Fruit fly (Drosophila melanogaster) whole organism, embryonic: ENCODE measurements around the gene uncNacbeta.

ENCODE experiments used
- CG10565 ChIP-seq: fragments of 200-800 bp; sonication (Bioruptor generic); optimal IDR thresholded peaks from 3 replicates; lab custom pipeline; 2016; ENCODE audit warnings: missing biosample characterization, mild to moderate bottlenecking, missing genetic modification characterization
- CG12236 ChIP-seq: fragments of 200-800 bp; sonication (Bioruptor generic); optimal IDR thresholded peaks from 2 replicates; lab custom pipeline; 2016; ENCODE audit warnings: missing biosample characterization, missing genetic modification characterization
- CG1233 ChIP-seq: fragments of 200-800 bp; sonication (Bioruptor generic); optimal IDR thresholded peaks from 4 replicates; lab custom pipeline; 2018; ENCODE audit warnings: missing biosample characterization, mild to moderate bottlenecking, missing genetic modification characterization
- CG13123 ChIP-seq: fragments of 200-800 bp; sonication (Bioruptor generic); optimal IDR thresholded peaks from 2 replicates; lab custom pipeline; 2016; ENCODE audit warnings: missing biosample characterization, missing genetic modification characterization
- CG13624 ChIP-seq: fragments of 200-800 bp; sonication (Bioruptor generic); optimal IDR thresholded peaks from 2 replicates; lab custom pipeline; 2016; ENCODE audit warnings: missing biosample characterization, missing genetic modification characterization
- CG15479 ChIP-seq: fragments of 200-800 bp; sonication (Bioruptor generic); optimal IDR thresholded peaks from 3 replicates; lab custom pipeline; 2019; ENCODE audit warnings: missing biosample characterization, mild to moderate bottlenecking, missing genetic modification characterization, moderate library complexity
- CG1602 ChIP-seq: fragments of 200-800 bp; sonication (Bioruptor generic); optimal IDR thresholded peaks from 3 replicates; lab custom pipeline; 2016; ENCODE audit warnings: missing biosample characterization, missing genetic modification characterization
- CG1647 ChIP-seq: fragments of 200-800 bp; sonication (Bioruptor generic); optimal IDR thresholded peaks from 3 replicates; lab custom pipeline; 2016; ENCODE audit warnings: missing biosample characterization, missing genetic modification characterization
- CG17568 ChIP-seq: fragments of 200-800 bp; sonication (Bioruptor generic); optimal IDR thresholded peaks from 2 replicates; lab custom pipeline; 2018; ENCODE audit warnings: missing biosample characterization, mild to moderate bottlenecking, missing genetic modification characterization, moderate library complexity
- CG2120 ChIP-seq: fragments of 200-800 bp; sonication (Bioruptor generic); optimal IDR thresholded peaks from 3 replicates; lab custom pipeline; 2016; ENCODE audit warnings: missing biosample characterization, missing genetic modification characterization
- CG3065 ChIP-seq: fragments of 200-800 bp; sonication (Bioruptor generic); optimal IDR thresholded peaks from 2 replicates; lab custom pipeline; 2016; ENCODE audit warnings: missing biosample characterization, missing genetic modification characterization
- CG33213 ChIP-seq: fragments of 200-800 bp; sonication (Bioruptor generic); optimal IDR thresholded peaks from 3 replicates; lab custom pipeline; 2016; ENCODE audit warnings: missing biosample characterization, missing genetic modification characterization
- CG3407 ChIP-seq: fragments of 200-800 bp; sonication (Bioruptor generic); optimal IDR thresholded peaks from 2 replicates; lab custom pipeline; 2018; ENCODE audit warnings: missing biosample characterization, mild to moderate bottlenecking, missing genetic modification characterization
- CG4282 ChIP-seq: fragments of 200-800 bp; sonication (Bioruptor generic); optimal IDR thresholded peaks from 2 replicates; lab custom pipeline; 2016; ENCODE audit warnings: missing biosample characterization, missing genetic modification characterization
- CG4424 ChIP-seq: fragments of 200-800 bp; sonication (Bioruptor generic); optimal IDR thresholded peaks from 3 replicates; lab custom pipeline; 2016; ENCODE audit warnings: missing biosample characterization, missing genetic modification characterization
- CG6765 ChIP-seq: fragments of 200-800 bp; sonication (Bioruptor generic); optimal IDR thresholded peaks from 3 replicates; lab custom pipeline; 2017; ENCODE audit warnings: missing biosample characterization, mild to moderate bottlenecking, missing genetic modification characterization
- CG7839 ChIP-seq: fragments of 200-800 bp; sonication (Bioruptor generic); optimal IDR thresholded peaks from 3 replicates; lab custom pipeline; 2018; ENCODE audit warnings: missing biosample characterization, mild to moderate bottlenecking, missing genetic modification characterization, moderate library complexity
- CG9437 ChIP-seq: fragments of 200-800 bp; sonication (Bioruptor generic); optimal IDR thresholded peaks from 2 replicates; lab custom pipeline; 2018; ENCODE audit warnings: missing biosample characterization, mild to moderate bottlenecking, missing genetic modification characterization
- CG9609 ChIP-seq: fragments of 200-800 bp; sonication (Bioruptor generic); optimal IDR thresholded peaks from 3 replicates; lab custom pipeline; 2016; ENCODE audit warnings: missing biosample characterization, missing genetic modification characterization
- Dbx ChIP-seq: fragments of 200-800 bp; sonication (Bioruptor generic); IDR thresholded peaks from 3 replicates; pipeline ENCODE4 v1.3.6; 2022; ENCODE audit warnings: missing biosample characterization, missing genetic modification characterization
- Deaf1 ChIP-seq: fragments of 200-800 bp; optimal IDR thresholded peaks from 3 replicates; lab custom pipeline; 2019; ENCODE audit warnings: missing biosample characterization, mild to moderate bottlenecking, missing genetic modification characterization, moderate library complexity
- Hey ChIP-seq: fragments of 200-800 bp; sonication (Bioruptor generic); optimal IDR thresholded peaks from 3 replicates; lab custom pipeline; 2018; ENCODE audit warnings: missing biosample characterization, mild to moderate bottlenecking, missing genetic modification characterization
- Lhr ChIP-seq: fragments of 200-800 bp; sonication (Bioruptor generic); optimal IDR thresholded peaks from 3 replicates; lab custom pipeline; 2017; ENCODE audit warnings: mild to moderate bottlenecking, missing biosample characterization, missing genetic modification reagents, missing genetic modification characterization
- Nf-YB ChIP-seq: fragments of 200-800 bp; sonication (Bioruptor generic); optimal IDR thresholded peaks from 3 replicates; lab custom pipeline; 2019; ENCODE audit warnings: missing biosample characterization, mild to moderate bottlenecking, missing genetic modification characterization, moderate library complexity
- Poxn ChIP-seq: fragments of 200-800 bp; sonication (Bioruptor generic); IDR thresholded peaks from 2 replicates; pipeline ENCODE4 v1.3.6; 2022; ENCODE audit warnings: missing biosample characterization, missing genetic modification characterization
- Spps ChIP-seq: fragments of 200-800 bp; sonication (Bioruptor generic); optimal IDR thresholded peaks from 2 replicates; lab custom pipeline; 2018; ENCODE audit warnings: missing biosample characterization, mild to moderate bottlenecking, missing genetic modification characterization
- Sry-β ChIP-seq: fragments of 200-800 bp; sonication (Bioruptor generic); optimal IDR thresholded peaks from 2 replicates; lab custom pipeline; 2018; ENCODE audit warnings: missing biosample characterization, mild to moderate bottlenecking, missing genetic modification characterization, moderate library complexity
- Stat92E ChIP-seq, 3 experiments: fragments of >200 bp in 2 of 3; fragments of 200-800 bp in 1 of 3; sonication (Bioruptor generic) in 1 of 3; optimal IDR thresholded peaks; 2 replicates each; lab custom pipeline; 2017 to 2019; ENCODE audit warnings: missing biosample characterization in 3 of 3, missing genetic modification characterization in 3 of 3, mild to moderate bottlenecking in 1 of 3, moderate library complexity in 1 of 3
- ab ChIP-seq: fragments of 200-800 bp; sonication (Bioruptor generic); optimal IDR thresholded peaks from 2 replicates; lab custom pipeline; 2016; ENCODE audit warnings: missing biosample characterization, missing genetic modification characterization
- abd-A ChIP-seq: fragments of 200-800 bp; sonication (Bioruptor generic); optimal IDR thresholded peaks from 3 replicates; lab custom pipeline; 2019; ENCODE audit warnings: missing biosample characterization, mild to moderate bottlenecking, missing genetic modification characterization, moderate library complexity
- aop ChIP-seq: fragments of 200-800 bp; sonication (Bioruptor generic); IDR thresholded peaks from 2 replicates; pipeline ENCODE4 v1.3.6; 2022; ENCODE audit warnings: missing biosample characterization, missing genetic modification characterization
- ash1 ChIP-seq: fragments of 200-800 bp; sonication (Bioruptor generic); optimal IDR thresholded peaks from 2 replicates; lab custom pipeline; 2018; ENCODE audit warnings: missing biosample characterization, mild to moderate bottlenecking, missing genetic modification characterization
- bowl ChIP-seq: fragments of 200-800 bp; sonication (Bioruptor generic); IDR thresholded peaks from 2 replicates; pipeline ENCODE4 v1.3.6; 2022; ENCODE audit warnings: missing biosample characterization, missing genetic modification characterization
- cas ChIP-seq: fragments of 200-800 bp; sonication (Bioruptor generic); IDR thresholded peaks from 2 replicates; pipeline ENCODE4 v1.3.6; 2022; ENCODE audit warnings: missing biosample characterization, missing genetic modification characterization
- caup ChIP-seq: fragments of 200-800 bp; sonication (Bioruptor generic); optimal IDR thresholded peaks from 3 replicates; lab custom pipeline; 2017; ENCODE audit warnings: missing biosample characterization, mild to moderate bottlenecking, missing genetic modification characterization, moderate library complexity; ENCODE audit not compliant: severe bottlenecking
- dati ChIP-seq: fragments of 200-800 bp; sonication (Bioruptor generic); IDR thresholded peaks from 2 replicates; pipeline ENCODE4 v1.3.6; 2022; ENCODE audit warnings: missing biosample characterization, missing genetic modification characterization
- dimm ChIP-seq: fragments of 200-800 bp; sonication (Bioruptor generic); IDR thresholded peaks from 2 replicates; pipeline ENCODE4 v1.3.6; 2022; ENCODE audit warnings: missing biosample characterization, missing genetic modification characterization
- dmrt99B ChIP-seq: fragments of 200-800 bp; sonication (Bioruptor generic); optimal IDR thresholded peaks from 2 replicates; lab custom pipeline; 2018; ENCODE audit warnings: missing biosample characterization, mild to moderate bottlenecking, missing genetic modification characterization, moderate library complexity
- dpn ChIP-seq, 2 experiments: fragments of 200-800 bp; sonication (Bioruptor generic); optimal IDR thresholded peaks; 3 replicates each; lab custom pipeline; 2016; ENCODE audit warnings: missing biosample characterization in 2 of 2, missing genetic modification characterization in 2 of 2
- emc ChIP-seq: fragments of 200-800 bp; sonication (Bioruptor generic); optimal IDR thresholded peaks from 2 replicates; lab custom pipeline; 2016; ENCODE audit warnings: missing biosample characterization, missing genetic modification characterization
- gro ChIP-seq: fragments of 200-800 bp; sonication (Bioruptor generic); optimal IDR thresholded peaks from 2 replicates; lab custom pipeline; 2016; ENCODE audit warnings: missing biosample characterization, missing genetic modification characterization
- gt ChIP-seq: fragments of 200-800 bp; sonication (Bioruptor generic); IDR thresholded peaks from 2 replicates; pipeline ENCODE4 v1.3.6; 2022; ENCODE audit warnings: missing biosample characterization, missing genetic modification characterization
- oc ChIP-seq: fragments of 200-800 bp; sonication (Bioruptor generic); optimal IDR thresholded peaks from 2 replicates; lab custom pipeline; 2018; ENCODE audit warnings: missing biosample characterization, mild to moderate bottlenecking, missing genetic modification characterization, moderate library complexity
- repo ChIP-seq: fragments of 200-800 bp; sonication (Bioruptor generic); optimal IDR thresholded peaks from 2 replicates; lab custom pipeline; 2016; ENCODE audit warnings: missing biosample characterization, missing genetic modification characterization
- seq ChIP-seq: fragments of 200-800 bp; sonication (Bioruptor generic); IDR thresholded peaks from 2 replicates; pipeline ENCODE4 v1.3.6; 2022; ENCODE audit warnings: missing biosample characterization, missing genetic modification characterization
- ssp ChIP-seq: fragments of 200-800 bp; sonication (Bioruptor generic); IDR thresholded peaks from 2 replicates; pipeline ENCODE4 v1.3.6; 2022; ENCODE audit warnings: missing biosample characterization, missing genetic modification characterization
- stc ChIP-seq: fragments of 200-800 bp; sonication (Bioruptor generic); IDR thresholded peaks from 2 replicates; pipeline ENCODE4 v1.3.6; 2022; ENCODE audit warnings: missing biosample characterization, missing genetic modification characterization
- tna ChIP-seq: fragments of 200-800 bp; sonication (Bioruptor generic); IDR thresholded peaks from 2 replicates; pipeline ENCODE4 v1.3.6; 2022; ENCODE audit warnings: missing biosample characterization, missing genetic modification characterization; ENCODE audit not compliant: partially characterized antibody
- ttk ChIP-seq: fragments of 200-800 bp; sonication (Bioruptor generic); IDR thresholded peaks from 2 replicates; pipeline ENCODE4 v2.1.2; 2022; ENCODE audit warnings: missing biosample characterization, missing genetic modification characterization
- wor ChIP-seq: fragments of 200-800 bp; sonication (Bioruptor generic); IDR thresholded peaks from 2 replicates; pipeline ENCODE4 v1.3.6; 2022; ENCODE audit warnings: missing biosample characterization, missing genetic modification characterization
- zen ChIP-seq: fragments of 200-800 bp; sonication (Bioruptor generic); optimal IDR thresholded peaks from 3 replicates; lab custom pipeline; 2018; ENCODE audit warnings: missing biosample characterization, mild to moderate bottlenecking, missing genetic modification characterization, moderate library complexity
- zfh2 ChIP-seq: fragments of 200-800 bp; sonication (Bioruptor generic); optimal IDR thresholded peaks from 2 replicates; lab custom pipeline; 2016; ENCODE audit warnings: missing biosample characterization, missing genetic modification characterization

The uncNacbeta gene

DNA sequence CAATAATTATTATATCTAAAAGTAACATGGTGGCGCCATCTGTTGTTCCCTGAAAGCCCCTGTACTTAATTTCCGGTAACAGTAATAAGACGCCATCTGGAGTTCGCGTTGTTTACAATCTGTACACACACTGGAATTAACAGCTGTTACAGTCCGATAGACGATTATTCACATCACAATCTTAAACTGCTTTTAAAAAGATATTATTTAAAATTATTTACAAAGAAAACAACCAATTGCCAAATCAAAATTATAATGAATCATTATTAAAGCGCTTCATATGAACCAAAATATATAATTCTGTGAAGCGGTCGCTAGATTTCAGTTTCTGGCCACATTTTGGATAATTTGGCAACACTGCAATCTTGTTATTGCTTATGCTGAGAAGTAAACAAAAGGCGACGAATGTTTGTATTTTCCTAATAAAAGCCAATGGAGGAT lies 38.8 kb upstream of the uncNacbeta start, which contains the start of gene CG13689 (continued):
- TF ChIP-seq CG9437 (GFP tag; lab: Kevin White, UChicago) = no peak
- peak; percentile 2 to 67 for TF ChIP-seq dpn (GFP tag; optimal IDR thresholded peaks at IDR 0.05; lab: Kevin White, UChicago)
- no peak for TF ChIP-seq bowl (GFP tag; lab: Robert Waterston, UW)
- TF ChIP-seq Sry-β (GFP tag; lab: Kevin White, UChicago) = no peak
- no peak for TF ChIP-seq dmrt99B (tag; lab: Kevin White, UChicago)
- TF ChIP-seq Poxn (GFP tag; lab: Robert Waterston, UW) = no peak
- TF ChIP-seq oc = no peak
- no peak for TF ChIP-seq dati
- no peak for TF ChIP-seq wor
- TF ChIP-seq CG15479 (GFP tag; lab: Kevin White, UChicago) = no peak
- peak in 1 of 3 experiments; percentile 67 for TF ChIP-seq Stat92E (GFP tag; optimal IDR thresholded peaks at IDR 0.05; lab: Kevin White, UChicago)
- TF ChIP-seq CG3065 = no peak
- TF ChIP-seq zfh2 (GFP tag; lab: Kevin White, UChicago) = no peak
- TF ChIP-seq aop (GFP tag; lab: Robert Waterston, UW) = no peak
- TF ChIP-seq CG17568 = no peak
- TF ChIP-seq tna = no peak
- no peak for TF ChIP-seq CG4282 (GFP tag; lab: Kevin White, UChicago)
- no peak for TF ChIP-seq CG13624 (GFP tag; lab: Kevin White, UChicago)
- peak; percentile 47; the same call in 1 of the 2 replicates for TF ChIP-seq ttk (GFP tag; lab: Robert Waterston, UW)
- TF ChIP-seq cas (GFP tag; lab: Robert Waterston, UW) = no peak
- no peak for TF ChIP-seq CG6765 (GFP tag; lab: Kevin White, UChicago)
- no peak for TF ChIP-seq gt (GFP tag; lab: Robert Waterston, UW)
- TF ChIP-seq gro (GFP tag; lab: Kevin White, UChicago) = no peak
- peak; percentile 61 for TF ChIP-seq CG7839 (tag; lab: Kevin White, UChicago)
- peak; percentile 22 for TF ChIP-seq zen (tag; lab: Kevin White, UChicago)
- TF ChIP-seq Lhr (GFP tag; lab: Kevin White, UChicago) = peak; percentile 78
- no peak for TF ChIP-seq repo
- TF ChIP-seq ash1 = no peak
- peak; percentile 32 for TF ChIP-seq caup (GFP tag; lab: Kevin White, UChicago)
- TF ChIP-seq CG1647 (GFP tag; lab: Kevin White, UChicago) = peak; percentile 9
- TF ChIP-seq CG9609 (GFP tag; lab: Kevin White, UChicago) = no peak
- no peak for TF ChIP-seq Spps
- no peak for TF ChIP-seq stc (GFP tag; lab: Robert Waterston, UW)
- TF ChIP-seq Hey (tag; lab: Kevin White, UChicago) = no peak
- TF ChIP-seq Dbx (GFP tag; lab: Robert Waterston, UW) = no peak
- no peak for TF ChIP-seq CG13123 (GFP tag; lab: Kevin White, UChicago)
- TF ChIP-seq CG10565 (GFP tag; lab: Kevin White, UChicago) = no peak
- TF ChIP-seq CG1233 (GFP tag; lab: Kevin White, UChicago) = peak; percentile 35
- no peak for TF ChIP-seq Nf-YB
- TF ChIP-seq CG2120 (GFP tag; lab: Kevin White, UChicago) = peak; percentile 61
- TF ChIP-seq seq (GFP tag; lab: Robert Waterston, UW) = no peak
- TF ChIP-seq abd-A (tag; lab: Kevin White, UChicago) = no peak
- peak; percentile 24 for TF ChIP-seq CG33213
- no peak for TF ChIP-seq Deaf1 (tag; lab: Kevin White, UChicago)
- peak; percentile 63 for TF ChIP-seq CG4424 (GFP tag; lab: Kevin White, UChicago)
- no peak for TF ChIP-seq dimm
- no peak for TF ChIP-seq ab (GFP tag; lab: Kevin White, UChicago)
- peak; percentile 59 for TF ChIP-seq CG1602
- peak; percentile 17 for TF ChIP-seq CG3407 (GFP tag; lab: Kevin White, UChicago)
- no peak for TF ChIP-seq emc (GFP tag; lab: Kevin White, UChicago)
- TF ChIP-seq CG12236 (GFP tag; lab: Kevin White, UChicago) = peak; percentile 0
- peak; percentile 48 for TF ChIP-seq ssp (GFP tag; lab: Robert Waterston, UW)
